Fruit fly (Drosophila melanogaster): Measurements from ENCODE around the gene RpL26.

RpL26 gene

dm6 chr3L:18872440-18872839, 26.2 kb upstream of the RpL26 start, which contains the start of the genes Rad9 and Uggt (continued):
- no peak for TF ChIP-seq vvl (GFP tag; IDR thresholded peaks at IDR 0.05)
- peak; percentile 59 for TF ChIP-seq CG4617 (GFP tag; optimal IDR thresholded peaks at IDR 0.05; ENCODE audit: borderline replicate concordance)
- TF ChIP-seq sd (tag; optimal IDR thresholded peaks at IDR 0.05) = no peak
- peak; percentile 73 for TF ChIP-seq CG14710 (tag; optimal IDR thresholded peaks at IDR 0.05)
- TF ChIP-seq CG17829 (tag; optimal IDR thresholded peaks at IDR 0.05) = peak; percentile 53
- peak; percentile 78 for TF ChIP-seq CG13287 (GFP tag; IDR thresholded peaks at IDR 0.05; ENCODE audit: partially characterized antibody)
- TF ChIP-seq sna (GFP tag; IDR thresholded peaks at IDR 0.05; ENCODE audit: partially characterized antibody) = peak; percentile 56; the same call in 1 of the 2 replicates
- TF ChIP-seq tll (GFP tag; optimal IDR thresholded peaks at IDR 0.05) = no peak
- TF ChIP-seq CG34224 (GFP tag; IDR thresholded peaks at IDR 0.05; ENCODE audit: partially characterized antibody) = peak; percentile 61
- 0 out of 3 replicates have a peak, but pooled peaks have one; percentile 7 for TF ChIP-seq CG11695 (GFP tag; IDR thresholded peaks at IDR 0.05)
- TF ChIP-seq pros (GFP tag; optimal IDR thresholded peaks at IDR 0.05) = no peak
- TF ChIP-seq dmrt11E (tag; optimal IDR thresholded peaks at IDR 0.05) = peak; percentile 18
- peak; percentile 28 for TF ChIP-seq MESR4 (GFP tag; optimal IDR thresholded peaks at IDR 0.05)
- no peak for TF ChIP-seq CG12155 (GFP tag; optimal IDR thresholded peaks at IDR 0.05)
- no peak for TF ChIP-seq Eip74EF (GFP tag; optimal IDR thresholded peaks at IDR 0.05)
- peak; percentile 29 for TF ChIP-seq CG13424 (tag; optimal IDR thresholded peaks at IDR 0.05)
- TF ChIP-seq onecut (GFP tag; IDR thresholded peaks at IDR 0.05) = no peak
- no peak for TF ChIP-seq CG14860 (GFP tag; IDR thresholded peaks at IDR 0.05; ENCODE audit: partially characterized antibody)
- peak; percentile 75 for TF ChIP-seq CG2116 (GFP tag; optimal IDR thresholded peaks at IDR 0.05)
- no peak for TF ChIP-seq CG6654 (GFP tag; optimal IDR thresholded peaks at IDR 0.05)
- TF ChIP-seq az2 (GFP tag; optimal IDR thresholded peaks at IDR 0.05) = peak; percentile 20
- TF ChIP-seq BEAF-32 (GFP tag; optimal IDR thresholded peaks at IDR 0.05) = peak; percentile 19
- peak; percentile 21 for TF ChIP-seq Sin3A (optimal IDR thresholded peaks at IDR 0.05)
- TF ChIP-seq CG12769 (tag; optimal IDR thresholded peaks at IDR 0.05) = no peak
- TF ChIP-seq row (GFP tag; IDR thresholded peaks at IDR 0.05) = peak; percentile 57
- peak; percentile 63 for TF ChIP-seq sens (GFP tag)
- peak; percentile 22 for TF ChIP-seq YL-1 (GFP tag; optimal IDR thresholded peaks at IDR 0.05)
- TF ChIP-seq CG6254 (GFP tag; optimal IDR thresholded peaks at IDR 0.05) = peak; percentile 7
- TF ChIP-seq crp (GFP tag; optimal IDR thresholded peaks at IDR 0.05) = no peak
- TF ChIP-seq Mrtf (GFP tag; IDR thresholded peaks at IDR 0.05) = no peak
- TF ChIP-seq Sox102F (GFP tag; optimal IDR thresholded peaks at IDR 0.05) = no peak
- peak; percentile 20 for TF ChIP-seq pfk (GFP tag; optimal IDR thresholded peaks at IDR 0.05)
- TF ChIP-seq pzg (GFP tag; optimal IDR thresholded peaks at IDR 0.05) = peak; percentile 33
- peak; percentile 43; the same call in 1 of the 2 replicates for TF ChIP-seq Xrp1 (GFP tag; IDR thresholded peaks at IDR 0.05)
- TF ChIP-seq CG30020 (tag; optimal IDR thresholded peaks at IDR 0.05) = peak; percentile 52
- TF ChIP-seq btn (GFP tag; optimal IDR thresholded peaks at IDR 0.05) = no peak
- TF ChIP-seq phol (tag; optimal IDR thresholded peaks at IDR 0.05) = peak; percentile 54
- TF ChIP-seq odd (GFP tag; optimal IDR thresholded peaks at IDR 0.05) = no peak
- TF ChIP-seq crol (GFP tag; IDR thresholded peaks at IDR 0.05) = no peak
- TF ChIP-seq CG8924 (tag; optimal IDR thresholded peaks at IDR 0.05) = peak; percentile 17
- peak; percentile 53 for TF ChIP-seq CG12659 (GFP tag; optimal IDR thresholded peaks at IDR 0.05)
- no peak for TF ChIP-seq CG18764 (GFP tag; optimal IDR thresholded peaks at IDR 0.05)
- TF ChIP-seq CG3847 (GFP tag; IDR thresholded peaks at IDR 0.05) = peak; percentile 45
- no peak for TF ChIP-seq sug (tag; optimal IDR thresholded peaks at IDR 0.05)
- TF ChIP-seq HmgZ (tag; optimal IDR thresholded peaks at IDR 0.05) = peak; percentile 48
- TF ChIP-seq MBD-R2 (GFP tag; IDR thresholded peaks at IDR 0.05) = peak; percentile 61; the same call in 1 of the 2 replicates
- no peak for TF ChIP-seq CG18619 (GFP tag; optimal IDR thresholded peaks at IDR 0.05)
- TF ChIP-seq D19A (tag; optimal IDR thresholded peaks at IDR 0.05) = peak; percentile 9
- 0 out of 2 replicates have a peak, but pooled peaks have one; percentile 15 for TF ChIP-seq CG6689 (GFP tag; IDR thresholded peaks at IDR 0.05)
